Worm (Caenorhabditis elegans) whole organism, L4 larva: ENCODE measurements around the gene F59E12.8.

Experiments
- F44E2.7 ChIP-seq: fragments of 200-800 bp; sonication (Bioruptor generic); IDR thresholded peaks from 2 replicates; pipeline ENCODE4 v2.1.2; 2022; ENCODE audit warnings: missing genetic modification characterization, missing compliant biosample characterization
- F49E8.2 ChIP-seq: sonication (generic microtip); optimal IDR thresholded peaks from 2 replicates; lab custom pipeline; 2016; ENCODE audit warnings: missing compliant biosample characterization, mild to moderate bottlenecking, missing genetic modification characterization, borderline replicate concordance
- T20F7.1 ChIP-seq: fragments of 200-800 bp; sonication (Bioruptor generic); optimal IDR thresholded peaks from 2 replicates; lab custom pipeline; 2018; ENCODE audit warnings: mild to moderate bottlenecking, missing genetic modification characterization, missing compliant biosample characterization
- aha-1 ChIP-seq: fragments of 150-350 bp; peaks from one replicate; lab custom pipeline; 2014; ENCODE audit warnings: missing biosample characterization, missing genetic modification characterization
- ama-1 ChIP-seq: fragments of 150-350 bp; optimal IDR thresholded peaks from 2 replicates; lab custom pipeline; 2014; ENCODE audit warnings: inconsistent platforms, mixed read lengths
- arid-1 ChIP-seq: fragments of 200-800 bp; sonication (Bioruptor generic); conservative IDR thresholded peaks from 2 replicates; pipeline ENCODE4 v1.3.6; 2022; ENCODE audit warnings: missing genetic modification reagents, missing genetic modification characterization, missing compliant biosample characterization
- ceh-20 ChIP-seq: fragments of 200-800 bp; sonication (Bioruptor generic); IDR thresholded peaks from 2 replicates; pipeline ENCODE4 v1.3.6; 2022; ENCODE audit warnings: missing genetic modification reagents, missing genetic modification characterization, missing compliant biosample characterization
- ceh-82 ChIP-seq: sonication (generic microtip); optimal IDR thresholded peaks from 2 replicates; lab custom pipeline; 2017; ENCODE audit warnings: missing biosample characterization, missing genetic modification characterization
- ces-1 ChIP-seq: fragments of 150-350 bp; sonication (generic microtip); optimal IDR thresholded peaks from 4 replicates; lab custom pipeline; 2014; ENCODE audit warnings: missing biosample characterization, missing genetic modification reagents, missing genetic modification characterization
- daf-8 ChIP-seq: fragments of 200-800 bp; sonication (Bioruptor generic); IDR thresholded peaks from 2 replicates; pipeline ENCODE4 v1.3.6; 2022; ENCODE audit warnings: missing genetic modification characterization, missing compliant biosample characterization
- dmd-9 ChIP-seq: fragments of 200-800 bp; sonication (Bioruptor generic); IDR thresholded peaks from 2 replicates; pipeline ENCODE4 v1.3.6; 2022; ENCODE audit warnings: missing genetic modification reagents, missing genetic modification characterization, missing compliant biosample characterization
- gei-8 ChIP-seq: fragments of 200-800 bp; sonication (Bioruptor generic); optimal IDR thresholded peaks from 2 replicates; lab custom pipeline; 2018; ENCODE audit warnings: mild to moderate bottlenecking, missing genetic modification characterization, missing compliant biosample characterization
- hlh-11 ChIP-seq: fragments of 200-800 bp; sonication (Bioruptor generic); optimal IDR thresholded peaks from 2 replicates; lab custom pipeline; 2018; ENCODE audit warnings: mild to moderate bottlenecking, missing genetic modification characterization, missing compliant biosample characterization
- hmg-1.1 ChIP-seq: fragments of 200-800 bp; sonication (Bioruptor generic); IDR thresholded peaks from 2 replicates; pipeline ENCODE4 v1.3.6; 2022; ENCODE audit warnings: missing genetic modification reagents, missing genetic modification characterization, missing compliant biosample characterization
- lin-1 ChIP-seq: fragments of 200-800 bp; sonication (Bioruptor generic); IDR thresholded peaks from 2 replicates; pipeline ENCODE4 v1.3.6; 2022; ENCODE audit warnings: missing genetic modification reagents, missing genetic modification characterization, missing compliant biosample characterization
- lin-15B ChIP-seq: fragments of 150-350 bp; sonication (generic microtip); optimal IDR thresholded peaks from 3 replicates; lab custom pipeline; 2014; ENCODE audit warnings: missing biosample characterization, missing genetic modification characterization
- lin-38 ChIP-seq: fragments of 200-800 bp; sonication (Bioruptor generic); IDR thresholded peaks from 2 replicates; pipeline ENCODE4 v1.3.6; 2022; ENCODE audit warnings: missing genetic modification reagents, missing genetic modification characterization, missing compliant biosample characterization
- lin-39 ChIP-seq: fragments of 150-350 bp; optimal IDR thresholded peaks from 2 replicates; lab custom pipeline; 2014; ENCODE audit warnings: missing biosample characterization, missing genetic modification reagents, missing genetic modification characterization
- lsy-2 ChIP-seq, 2 experiments: fragments of 150-350 bp in 1 of 2; sonication (generic microtip) in 1 of 2; optimal IDR thresholded peaks; 2 replicates each; lab custom pipeline; 2014 to 2017; ENCODE audit warnings: missing biosample characterization in 2 of 2, missing genetic modification characterization in 2 of 2
- mdl-1 ChIP-seq, 2 experiments: fragments of 150-350 bp in 1 of 2; sonication (generic microtip) in 1 of 2; optimal IDR thresholded peaks; 2 replicates each; lab custom pipeline; 2014 to 2017; ENCODE audit warnings: missing biosample characterization in 2 of 2, missing genetic modification characterization in 2 of 2
- nhr-102 ChIP-seq: sonication (generic microtip); optimal IDR thresholded peaks from 2 replicates; lab custom pipeline; 2016; ENCODE audit warnings: mild to moderate bottlenecking, missing genetic modification characterization, moderate library complexity, missing compliant biosample characterization
- nhr-11 ChIP-seq: fragments of 150-350 bp; optimal IDR thresholded peaks from 2 replicates; lab custom pipeline; 2014; ENCODE audit warnings: missing biosample characterization, missing genetic modification characterization
- nhr-41 ChIP-seq: fragments of 200-800 bp; sonication (Bioruptor generic); IDR thresholded peaks from 2 replicates; pipeline ENCODE4 v1.3.6; 2022; ENCODE audit warnings: missing genetic modification reagents, missing genetic modification characterization, missing compliant biosample characterization
- nhr-6 ChIP-seq: fragments of 150-350 bp; optimal IDR thresholded peaks from 2 replicates; lab custom pipeline; 2014; ENCODE audit warnings: missing biosample characterization, missing genetic modification characterization
- nhr-77 ChIP-seq: fragments of 150-350 bp; optimal IDR thresholded peaks from 2 replicates; lab custom pipeline; 2014; ENCODE audit warnings: missing biosample characterization, missing genetic modification characterization
- php-3 ChIP-seq: fragments of 200-800 bp; sonication (Bioruptor generic); IDR thresholded peaks from 2 replicates; pipeline ENCODE4 v1.3.6; 2022; ENCODE audit warnings: missing genetic modification reagents, missing genetic modification characterization, missing compliant biosample characterization
- pqm-1 ChIP-seq: sonication (generic microtip); optimal IDR thresholded peaks from 2 replicates; lab custom pipeline; 2017; ENCODE audit warnings: missing biosample characterization, missing genetic modification characterization
- saeg-2 ChIP-seq: fragments of 200-800 bp; sonication (Bioruptor generic); IDR thresholded peaks from 2 replicates; pipeline ENCODE4 v1.3.6; 2022; ENCODE audit warnings: missing genetic modification reagents, missing genetic modification characterization, missing compliant biosample characterization
- set-16 ChIP-seq: fragments of 200-800 bp; sonication (Bioruptor generic); IDR thresholded peaks from 2 replicates; pipeline ENCODE4 v1.3.6; 2022; ENCODE audit warnings: missing genetic modification reagents, missing genetic modification characterization, missing compliant biosample characterization
- skn-1 ChIP-seq: fragments of 150-350 bp; optimal IDR thresholded peaks from 2 replicates; lab custom pipeline; 2014; ENCODE audit warnings: missing biosample characterization, missing genetic modification characterization
- snpc-1.2 ChIP-seq: fragments of 200-800 bp; sonication (Bioruptor generic); IDR thresholded peaks from 2 replicates; pipeline ENCODE4 v1.3.6; 2022; ENCODE audit warnings: missing genetic modification reagents, missing genetic modification characterization, missing compliant biosample characterization
- spr-1 ChIP-seq: sonication (generic microtip); optimal IDR thresholded peaks from 2 replicates; lab custom pipeline; 2016; ENCODE audit warnings: mild to moderate bottlenecking, missing genetic modification characterization, missing compliant biosample characterization
- spr-3 ChIP-seq: fragments of 200-800 bp; sonication (Bioruptor generic); optimal IDR thresholded peaks from 2 replicates; lab custom pipeline; 2018; ENCODE audit warnings: mild to moderate bottlenecking, missing genetic modification characterization, missing compliant biosample characterization
- unc-39 ChIP-seq: sonication (generic microtip); optimal IDR thresholded peaks from 2 replicates; lab custom pipeline; 2017; ENCODE audit warnings: missing biosample characterization, missing genetic modification characterization
- unc-62 ChIP-seq, 3 experiments: fragments of 150-350 bp in 1 of 3; sonication (generic microtip); optimal IDR thresholded peaks in 2 of 3; peaks in 1 of 3; 1 replicate in 1 of 3; 2 replicates in 2 of 3; lab custom pipeline; 2014 to 2017; ENCODE audit warnings: missing biosample characterization in 3 of 3, missing genetic modification characterization in 3 of 3, missing genetic modification reagents in 3 of 3, missing genotype in 1 of 3
- vab-7 ChIP-seq: fragments of 200-800 bp; sonication (Bioruptor generic); IDR thresholded peaks from 2 replicates; pipeline ENCODE4 v1.3.6; 2022; ENCODE audit warnings: missing genetic modification reagents, missing genetic modification characterization, missing compliant biosample characterization
- zag-1 ChIP-seq: fragments of 150-350 bp; optimal IDR thresholded peaks from 2 replicates; lab custom pipeline; 2014; ENCODE audit warnings: missing biosample characterization, missing genetic modification characterization
- zfp-3 ChIP-seq: fragments of 200-800 bp; sonication (Bioruptor generic); conservative IDR thresholded peaks from 2 replicates; pipeline ENCODE4 v1.3.6; 2022; ENCODE audit warnings: missing genetic modification reagents, missing genetic modification characterization, missing compliant biosample characterization
- ztf-11 ChIP-seq: fragments of 150-350 bp; optimal IDR thresholded peaks from 2 replicates; lab custom pipeline; 2014; ENCODE audit warnings: missing biosample characterization, missing genetic modification characterization
- ztf-7 ChIP-seq: fragments of 150-350 bp; optimal IDR thresholded peaks from 2 replicates; lab custom pipeline; 2014; ENCODE audit warnings: missing biosample characterization, missing genetic modification characterization

F59E12.8 gene

DNA sequence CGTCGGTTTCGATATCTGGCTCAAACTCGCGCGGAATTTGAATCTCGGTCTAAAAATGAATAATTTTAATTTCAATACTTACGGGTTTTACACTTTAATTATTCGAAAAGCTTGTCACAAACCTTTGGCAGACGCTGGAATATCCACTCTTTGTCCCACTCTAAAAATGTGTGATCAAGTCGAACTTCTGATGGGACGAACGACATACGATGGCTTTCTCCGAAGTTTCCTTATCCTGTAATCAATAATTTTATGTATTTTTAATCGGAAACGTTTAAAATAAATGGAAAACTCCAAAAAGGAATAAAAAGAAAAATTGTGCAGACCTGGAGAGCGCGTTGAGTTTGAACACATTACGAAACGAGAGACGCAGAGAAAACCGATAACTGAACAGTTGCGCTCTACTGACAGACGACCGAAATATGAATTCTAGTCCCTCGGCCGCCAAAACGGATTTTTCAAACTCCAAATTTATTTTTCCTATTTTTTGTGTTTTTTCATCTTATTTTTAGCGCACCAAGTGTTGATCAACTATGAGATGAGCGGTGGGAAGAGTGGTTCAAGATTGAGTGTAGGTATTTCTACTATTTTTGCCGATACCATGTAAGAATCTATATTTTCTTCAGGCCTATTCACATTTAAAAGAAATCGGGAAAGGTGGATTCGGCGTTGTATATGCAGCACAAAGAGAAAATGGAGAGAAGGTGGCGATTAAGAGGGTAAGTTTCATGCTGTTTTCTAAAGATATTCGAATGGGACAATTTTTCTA is 12.7 kb upstream of the F59E12.8 start, which contains the start of the genes sam-4, F59E12.17 and zyg-1 (continued):
- TF ChIP-seq mdl-1 (tag; optimal IDR thresholded peaks at IDR 0.05; lab: Kevin White, UChicago), result peak in 1 of 2 experiments; percentile 9
- TF ChIP-seq unc-39 (tag; lab: Kevin White, UChicago), result no peak
- no peak for TF ChIP-seq dmd-9 (GFP tag; lab: Robert Waterston, UW)
- TF ChIP-seq T20F7.1 (GFP tag; lab: Kevin White, UChicago), result no peak
- TF ChIP-seq saeg-2 (GFP tag; lab: Robert Waterston, UW), result no peak
- no peak for TF ChIP-seq nhr-11 (tag; lab: Kevin White, UChicago)
- peak; percentile 53 for TF ChIP-seq hmg-1.1 (GFP tag; lab: Robert Waterston, UW)
- TF ChIP-seq nhr-77 (tag; lab: Kevin White, UChicago), result peak; percentile 29
- TF ChIP-seq hlh-11 (tag; lab: Kevin White, UChicago), result peak; percentile 8
- 0 out of 2 replicates have a peak, but pooled peaks have one; percentile 17 for TF ChIP-seq arid-1 (GFP tag; lab: Robert Waterston, UW)
- peak; percentile 92 for TF ChIP-seq lin-38 (GFP tag; lab: Robert Waterston, UW)
- TF ChIP-seq nhr-6, result peak; percentile 77

DNA sequence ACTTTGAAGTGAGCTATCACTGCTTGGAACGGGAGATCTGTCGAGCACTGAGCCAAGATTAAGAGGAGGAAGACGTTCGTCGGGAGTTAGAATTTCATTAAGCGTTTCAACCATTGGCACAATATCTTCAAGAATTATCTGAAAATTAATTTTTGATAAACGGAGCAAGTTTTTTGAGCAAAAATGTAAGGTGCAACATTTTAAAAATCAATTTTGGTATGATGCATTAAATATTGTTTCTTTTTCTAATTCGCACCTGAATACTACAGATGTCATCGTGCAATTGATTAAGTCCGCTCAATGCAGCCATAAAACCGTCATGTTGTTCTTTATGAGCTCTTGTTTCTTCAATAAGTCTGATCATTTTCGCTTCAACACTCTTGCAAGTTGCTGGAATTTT is 11.5 kb upstream of the F59E12.8 start, which contains the start of gene ddl-1:
ddl-1 (minus strand) TSS at position 101 of the 400 bp plus-strand sequence.
- TF ChIP-seq F49E8.2 (tag; lab: Kevin White, UChicago) (no peak), nhr-41 (no peak), nhr-102 (tag; lab: Kevin White, UChicago) (no peak), spr-3 (GFP tag; lab: Kevin White, UChicago) (no peak), gei-8 (GFP tag; lab: Kevin White, UChicago) (no peak), lsy-2 (tag; optimal IDR thresholded peaks at IDR 0.05; lab: Kevin White, UChicago) (no peak)
- TF ChIP-seq, all 104 proteins: peak for 0

ce11 chrII:5646942-5647341 is 10.2 kb upstream of the F59E12.8 start, which contains the start of gene F59E12.9:
F59E12.9 (minus strand) TSS chrII:5647042.
- TF ChIP-seq spr-1 (no peak), ama-1 (lab: Kevin White, UChicago) (no peak), unc-39 (tag; lab: Kevin White, UChicago) (no peak), ces-1 (GFP tag; lab: Kevin White, UChicago) (no peak), vab-7 (GFP tag; lab: Robert Waterston, UW) (no peak), ceh-20 (GFP tag; lab: Robert Waterston, UW) (no peak), zag-1 (no peak), ztf-7 (tag; lab: Kevin White, UChicago) (no peak), lin-39 (tag; lab: Kevin White, UChicago) (no peak), skn-1 (tag; lab: Kevin White, UChicago) (no peak), unc-62 (GFP tag; optimal IDR thresholded peaks at IDR 0.05 in 1 of 2; lab: Kevin White, UChicago) (no peak), unc-62 (tag; optimal IDR thresholded peaks at IDR 0.05; lab: Kevin White, UChicago) (no peak), ztf-11 (tag; lab: Kevin White, UChicago) (no peak), lin-15B (no peak), F44E2.7 (no peak), nhr-11 (tag; lab: Kevin White, UChicago) (no peak), snpc-1.2 (GFP tag; lab: Robert Waterston, UW) (no peak), zfp-3 (GFP tag; lab: Robert Waterston, UW) (no peak)
- TF ChIP-seq, all 104 proteins: peak for 0

DNA sequence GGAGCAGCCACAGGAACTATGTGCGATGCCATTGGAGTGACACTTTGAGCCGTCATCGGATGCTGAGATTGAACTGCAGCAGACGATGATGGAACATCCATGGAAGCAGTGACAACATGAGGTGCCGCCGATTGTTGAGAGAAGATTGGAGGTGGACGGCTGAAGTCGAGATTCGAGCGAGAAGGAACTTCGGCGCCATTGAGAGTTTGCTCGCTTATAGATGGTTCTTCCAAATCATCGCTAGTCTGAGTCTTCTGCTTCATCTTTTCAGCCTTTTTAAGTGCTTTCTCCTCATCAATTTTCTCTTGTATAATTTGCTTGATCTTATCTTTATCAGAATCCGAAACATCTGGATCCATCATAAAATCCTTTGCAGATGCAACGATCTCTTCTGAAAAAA is 5.4 kb upstream of the F59E12.8 start:
- TF ChIP-seq aha-1 (tag; lab: Kevin White, UChicago) (peak; percentile 95), ceh-82 (tag; lab: Kevin White, UChicago) (no peak), pqm-1 (no peak), daf-8 (GFP tag; lab: Robert Waterston, UW) (no peak), lin-1 (GFP tag; lab: Robert Waterston, UW) (no peak), T20F7.1 (GFP tag; lab: Kevin White, UChicago) (no peak), nhr-11 (tag; lab: Kevin White, UChicago) (no peak), set-16 (0 out of 2 replicates have a peak, but pooled peaks have one; percentile 16), dmd-9 (GFP tag; lab: Robert Waterston, UW) (no peak), php-3 (no peak)
- TF ChIP-seq, all 104 proteins: peak for 2
